Worm (Caenorhabditis elegans) whole organism, mixed stage, embryonic: ENCODE measurements around the gene gldi-8.

ENCODE experiments used
- M03D4.4 ChIP-seq: sonication (generic microtip); optimal IDR thresholded peaks from 2 replicates; lab custom pipeline; 2017; ENCODE audit warnings: mild to moderate bottlenecking, missing genetic modification characterization, missing compliant biosample characterization
- bed-3 ChIP-seq: fragments of 200-800 bp; sonication (Bioruptor generic); optimal IDR thresholded peaks from 3 replicates; lab custom pipeline; 2018; ENCODE audit warnings: mild to moderate bottlenecking, missing genetic modification characterization, moderate library complexity, missing compliant biosample characterization
- blmp-1 ChIP-seq: fragments of 150-350 bp; optimal IDR thresholded peaks from 2 replicates; lab custom pipeline; 2014; ENCODE audit warnings: missing biosample characterization, missing genetic modification characterization
- ceh-39 ChIP-seq: fragments of 150-350 bp; optimal IDR thresholded peaks from 2 replicates; lab custom pipeline; 2014; ENCODE audit warnings: missing biosample characterization, missing genetic modification characterization
- ceh-43 ChIP-seq: fragments of 200-800 bp; sonication (Bioruptor generic); optimal IDR thresholded peaks from 2 replicates; lab custom pipeline; 2018; ENCODE audit warnings: mild to moderate bottlenecking, missing genetic modification characterization, moderate library complexity, missing compliant biosample characterization
- ceh-83 ChIP-seq: fragments of 200-800 bp; sonication (Bioruptor generic); optimal IDR thresholded peaks from 2 replicates; lab custom pipeline; 2018; ENCODE audit warnings: mild to moderate bottlenecking, missing genetic modification characterization, missing compliant biosample characterization
- ces-1 ChIP-seq: fragments of 150-350 bp; optimal IDR thresholded peaks from 2 replicates; lab custom pipeline; 2014; ENCODE audit warnings: missing biosample characterization, missing genetic modification reagents, missing genetic modification characterization
- cnd-1 ChIP-seq: fragments of 200-800 bp; sonication (Bioruptor generic); optimal IDR thresholded peaks from 2 replicates; lab custom pipeline; 2018; ENCODE audit warnings: mild to moderate bottlenecking, missing genetic modification characterization, missing compliant biosample characterization
- drap-1 ChIP-seq: fragments of 200-800 bp; sonication (Bioruptor generic); optimal IDR thresholded peaks from 3 replicates; lab custom pipeline; 2018; ENCODE audit warnings: mild to moderate bottlenecking, missing genetic modification characterization, missing compliant biosample characterization
- elt-1 ChIP-seq: sonication (generic microtip); optimal IDR thresholded peaks from 2 replicates; lab custom pipeline; 2017; ENCODE audit warnings: missing genetic modification characterization, mild to moderate bottlenecking, missing compliant biosample characterization, antibody characterized with exemption, moderate library complexity, borderline replicate concordance; ENCODE audit not compliant: insufficient read depth
- flh-1 ChIP-seq: fragments of 200-800 bp; sonication (Bioruptor generic); optimal IDR thresholded peaks from 2 replicates; lab custom pipeline; 2018; ENCODE audit warnings: mild to moderate bottlenecking, missing genetic modification characterization, moderate library complexity, missing compliant biosample characterization
- ham-2 ChIP-seq: fragments of 200-800 bp; sonication (Bioruptor generic); optimal IDR thresholded peaks from 2 replicates; lab custom pipeline; 2018; ENCODE audit warnings: mild to moderate bottlenecking, missing genetic modification characterization, missing compliant biosample characterization
- hlh-1 ChIP-seq: fragments of 150-350 bp; optimal IDR thresholded peaks from 2 replicates; lab custom pipeline; 2014; ENCODE audit warnings: missing biosample characterization, missing genetic modification reagents, missing genetic modification characterization
- lin-13 ChIP-seq: fragments of 150-350 bp; optimal IDR thresholded peaks from 2 replicates; lab custom pipeline; 2014; ENCODE audit warnings: missing biosample characterization, missing genetic modification characterization
- lin-32 ChIP-seq: fragments of 200-800 bp; sonication (Bioruptor generic); optimal IDR thresholded peaks from 2 replicates; lab custom pipeline; 2018; ENCODE audit warnings: mild to moderate bottlenecking, missing genetic modification characterization, missing compliant biosample characterization
- mep-1 ChIP-seq: fragments of 150-350 bp; optimal IDR thresholded peaks from 2 replicates; lab custom pipeline; 2017; ENCODE audit warnings: missing biosample characterization, missing genetic modification reagents, missing genetic modification characterization, inconsistent platforms
- mls-2 ChIP-seq: sonication (generic microtip); optimal IDR thresholded peaks from 2 replicates; lab custom pipeline; 2016; ENCODE audit warnings: mild to moderate bottlenecking, missing genetic modification characterization, moderate library complexity, missing compliant biosample characterization
- nhr-12 ChIP-seq: fragments of 150-350 bp; optimal IDR thresholded peaks from 2 replicates; lab custom pipeline; 2014; ENCODE audit warnings: missing biosample characterization, missing genetic modification characterization
- nhr-2 ChIP-seq: fragments of 150-350 bp; optimal IDR thresholded peaks from 2 replicates; lab custom pipeline; 2014; ENCODE audit warnings: missing biosample characterization, missing genetic modification characterization
- nhr-237 ChIP-seq: fragments of 150-350 bp; optimal IDR thresholded peaks from 2 replicates; lab custom pipeline; 2014; ENCODE audit warnings: missing biosample characterization, missing genetic modification characterization
- nhr-28 ChIP-seq: fragments of 150-350 bp; optimal IDR thresholded peaks from 2 replicates; lab custom pipeline; 2014; ENCODE audit warnings: missing biosample characterization, missing genetic modification characterization
- nhr-76 ChIP-seq: sonication (generic microtip); optimal IDR thresholded peaks from 2 replicates; lab custom pipeline; 2017; ENCODE audit warnings: missing biosample characterization, missing genetic modification characterization
- pha-4 ChIP-seq: fragments of 150-350 bp; optimal IDR thresholded peaks from 2 replicates; lab custom pipeline; 2018; ENCODE audit warnings: missing biosample characterization, missing genetic modification reagents, missing genetic modification characterization
- sem-2 ChIP-seq: fragments of 200-800 bp; sonication (Bioruptor generic); optimal IDR thresholded peaks from 2 replicates; lab custom pipeline; 2018; ENCODE audit warnings: mild to moderate bottlenecking, missing genetic modification characterization, missing compliant biosample characterization
- sptf-1 ChIP-seq: sonication (generic microtip); optimal IDR thresholded peaks from 2 replicates; lab custom pipeline; 2017; ENCODE audit warnings: mild to moderate bottlenecking, missing genetic modification characterization, moderate library complexity, missing compliant biosample characterization
- tbx-8 ChIP-seq: fragments of 200-800 bp; sonication (Bioruptor generic); optimal IDR thresholded peaks from 2 replicates; lab custom pipeline; 2018; ENCODE audit warnings: mild to moderate bottlenecking, missing genetic modification characterization, moderate library complexity, missing compliant biosample characterization
- unc-120 ChIP-seq: sonication (generic microtip); optimal IDR thresholded peaks from 2 replicates; lab custom pipeline; 2017; ENCODE audit warnings: missing genetic modification characterization, missing compliant biosample characterization; ENCODE audit not compliant: poor library complexity, severe bottlenecking
- unc-39 ChIP-seq: fragments of 150-350 bp; optimal IDR thresholded peaks from 2 replicates; lab custom pipeline; 2014; ENCODE audit warnings: missing biosample characterization, missing genetic modification characterization
- unc-62 ChIP-seq: fragments of 150-350 bp; optimal IDR thresholded peaks from 2 replicates; lab custom pipeline; 2014; ENCODE audit warnings: missing biosample characterization, missing genetic modification reagents, missing genetic modification characterization
- zip-8 ChIP-seq: fragments of 150-350 bp; optimal IDR thresholded peaks from 2 replicates; lab custom pipeline; 2014; ENCODE audit warnings: missing biosample characterization, missing genetic modification characterization

The gldi-8 gene

DNA sequence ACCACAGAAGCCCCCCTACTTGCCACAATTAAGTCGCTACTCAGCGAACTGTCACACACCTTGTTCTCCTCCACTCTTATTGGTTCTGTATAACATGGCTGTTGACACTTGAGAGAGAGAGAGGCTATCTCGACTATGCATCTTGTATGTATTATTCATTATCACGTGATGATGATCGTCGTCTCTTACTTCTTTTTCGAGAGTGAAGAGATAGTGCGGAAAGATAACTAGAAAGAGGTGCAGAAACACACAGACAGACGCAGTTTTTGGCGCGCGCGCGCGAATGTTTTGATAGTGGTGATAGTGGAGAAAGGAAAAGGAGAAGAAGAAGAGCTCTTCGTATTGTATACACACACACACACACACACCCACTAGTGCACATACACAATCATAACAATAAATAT, 17.5 kb upstream of the gldi-8 start (continued):
- TF ChIP-seq hlh-1 (tag; lab: Kevin White, UChicago) (no peak), ceh-83 (no peak), drap-1 (no peak)

DNA sequence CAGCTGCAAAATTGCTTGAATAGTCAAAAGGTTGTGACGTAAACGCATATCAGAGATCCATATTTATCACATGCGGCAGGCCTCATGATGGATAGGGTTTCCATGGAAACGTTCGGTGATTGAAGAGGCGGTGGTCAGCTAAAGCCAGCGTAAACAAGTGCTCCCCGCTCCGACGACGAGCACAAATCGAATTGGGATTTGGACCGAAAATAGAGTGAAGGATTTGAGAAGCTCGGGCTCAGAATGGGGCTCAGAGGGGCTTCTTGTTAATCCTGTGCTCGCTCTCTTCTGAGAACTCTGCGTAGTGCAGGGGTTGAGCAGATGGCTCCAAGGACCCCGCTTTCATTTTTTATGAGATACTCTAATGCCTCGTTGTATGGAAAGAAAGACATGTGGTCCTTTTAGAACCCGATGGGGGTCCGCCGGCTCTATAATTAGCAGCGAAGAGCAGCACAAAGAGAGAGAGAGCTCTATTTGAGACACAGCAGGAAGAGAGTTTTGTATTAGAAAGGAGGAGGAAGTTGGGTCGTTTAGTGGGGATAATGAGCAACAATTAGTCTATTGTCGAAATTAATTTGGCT, 16.4 kb upstream of the gldi-8 start:
- no peak for TF ChIP-seq bed-3 (GFP tag; lab: Kevin White, UChicago)
- no peak for TF ChIP-seq M03D4.4
- no peak for TF ChIP-seq lin-13 (tag; lab: Kevin White, UChicago)
- peak; percentile 34 for TF ChIP-seq sptf-1 (tag; lab: Kevin White, UChicago)
- peak; percentile 67 for TF ChIP-seq cnd-1 (tag; lab: Kevin White, UChicago)
- TF ChIP-seq tbx-8 (GFP tag; lab: Kevin White, UChicago): peak; percentile 24
- peak; percentile 73 for TF ChIP-seq ces-1 (GFP tag; lab: Kevin White, UChicago)
- no peak for TF ChIP-seq lin-32 (GFP tag; lab: Kevin White, UChicago)
- peak; percentile 65 for TF ChIP-seq ceh-43 (GFP tag; lab: Kevin White, UChicago)
- TF ChIP-seq mep-1 (tag; lab: Kevin White, UChicago): no peak
- no peak for TF ChIP-seq zip-8 (tag; lab: Kevin White, UChicago)

DNA sequence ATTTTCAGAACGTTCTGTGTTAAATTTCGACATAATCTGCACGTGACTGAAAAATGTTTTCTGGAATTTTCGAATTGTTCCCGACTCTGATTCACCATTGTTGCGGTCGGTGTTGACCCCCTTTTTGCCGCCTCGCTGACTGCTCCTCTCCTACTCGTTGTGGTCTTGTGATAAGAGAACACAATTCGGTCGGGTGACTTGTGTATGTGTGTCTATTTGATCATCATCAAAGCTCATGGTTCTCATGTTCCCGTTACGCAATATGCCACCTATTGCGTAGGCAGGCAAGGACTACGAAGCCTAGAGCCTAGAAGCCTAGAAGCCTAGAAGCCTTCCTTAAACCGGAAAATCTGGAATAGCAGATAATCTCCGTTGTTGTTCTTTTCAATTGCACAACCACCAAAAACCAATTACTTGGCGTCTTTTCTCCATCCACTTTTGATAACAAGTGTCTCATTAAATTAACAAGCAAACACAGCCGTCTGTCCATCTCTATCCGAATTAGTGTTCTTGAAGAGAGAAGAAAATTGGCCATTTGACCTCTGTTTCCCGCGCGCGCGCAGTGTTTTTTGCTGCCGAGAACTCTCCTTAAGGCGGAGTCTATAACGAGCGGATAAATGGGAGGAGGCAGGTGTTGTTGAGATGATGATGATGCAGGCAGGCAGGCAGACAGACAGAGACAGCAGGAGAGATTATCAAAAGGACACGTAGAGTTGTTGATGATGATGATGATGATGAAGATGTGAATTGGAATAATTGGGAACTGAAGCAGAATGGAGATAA, 15.3 kb upstream of the gldi-8 start:
- TF ChIP-seq unc-62 (GFP tag; lab: Kevin White, UChicago): peak; percentile 61
- no peak for TF ChIP-seq blmp-1 (tag; lab: Kevin White, UChicago)
- peak; percentile 90 for TF ChIP-seq ces-1 (GFP tag; lab: Kevin White, UChicago)
- TF ChIP-seq ceh-43 (GFP tag; lab: Kevin White, UChicago): peak; percentile 54
- peak; percentile 54 for TF ChIP-seq mls-2 (tag; lab: Kevin White, UChicago)
- TF ChIP-seq nhr-237 (tag; lab: Kevin White, UChicago): no peak
- TF ChIP-seq lin-32 (GFP tag; lab: Kevin White, UChicago): peak; percentile 61
- no peak for TF ChIP-seq bed-3 (GFP tag; lab: Kevin White, UChicago)
- peak; percentile 58 for TF ChIP-seq nhr-2
- TF ChIP-seq nhr-28: no peak
- peak; percentile 74 for TF ChIP-seq elt-1
- TF ChIP-seq cnd-1 (tag; lab: Kevin White, UChicago): peak; percentile 75
- TF ChIP-seq unc-39 (tag; lab: Kevin White, UChicago): no peak
- TF ChIP-seq tbx-8 (GFP tag; lab: Kevin White, UChicago): peak; percentile 31
- peak; percentile 51 for TF ChIP-seq ceh-39 (tag; lab: Kevin White, UChicago)
- peak; percentile 50 for TF ChIP-seq ham-2
- TF ChIP-seq mep-1 (tag; lab: Kevin White, UChicago): no peak
- TF ChIP-seq sptf-1 (tag; lab: Kevin White, UChicago): no peak
- TF ChIP-seq hlh-1 (tag; lab: Kevin White, UChicago): peak; percentile 61
- no peak for TF ChIP-seq pha-4 (tag; lab: Kevin White, UChicago)
- peak; percentile 84 for TF ChIP-seq zip-8 (tag; lab: Kevin White, UChicago)
- peak; percentile 20 for TF ChIP-seq lin-13 (tag; lab: Kevin White, UChicago)
- no peak for TF ChIP-seq nhr-12 (tag; lab: Kevin White, UChicago)
- no peak for TF ChIP-seq sem-2 (GFP tag; lab: Kevin White, UChicago)
- TF ChIP-seq nhr-76 (tag; lab: Kevin White, UChicago): no peak
- peak; percentile 23 for TF ChIP-seq unc-120 (tag; lab: Kevin White, UChicago)

DNA sequence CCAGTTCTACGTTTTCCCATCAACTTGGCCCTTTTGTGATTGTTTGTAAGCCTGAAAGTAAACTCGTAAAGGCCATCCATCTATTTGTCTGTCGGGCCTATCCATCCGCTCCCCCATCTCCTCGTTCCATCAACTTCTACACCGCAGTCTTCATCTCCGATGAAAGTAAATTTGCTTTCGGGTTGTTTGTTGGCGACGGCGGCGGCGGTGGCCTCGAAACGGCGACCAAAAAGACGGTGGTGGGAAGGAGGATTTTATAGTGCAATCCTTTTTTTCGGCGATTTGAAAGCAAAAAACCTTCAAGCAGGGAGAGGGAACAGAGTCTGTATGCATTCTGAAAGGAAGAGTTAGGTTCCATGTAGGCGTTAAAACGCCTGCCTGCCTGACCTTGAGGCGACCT, 14.6 kb upstream of the gldi-8 start:
- no peak for TF ChIP-seq drap-1
- no peak for TF ChIP-seq flh-1 (GFP tag; lab: Kevin White, UChicago)
- no peak for TF ChIP-seq hlh-1 (tag; lab: Kevin White, UChicago)
- no peak for TF ChIP-seq nhr-237 (tag; lab: Kevin White, UChicago)
- TF ChIP-seq nhr-76 (tag; lab: Kevin White, UChicago): no peak
- TF ChIP-seq ham-2: no peak
- TF ChIP-seq lin-13 (tag; lab: Kevin White, UChicago): no peak
- no peak for TF ChIP-seq tbx-8 (GFP tag; lab: Kevin White, UChicago)
- TF ChIP-seq sem-2 (GFP tag; lab: Kevin White, UChicago): no peak
- TF ChIP-seq elt-1: no peak
- no peak for TF ChIP-seq unc-120 (tag; lab: Kevin White, UChicago)
